Worm (Caenorhabditis elegans) whole organism, L4/young adult: ENCODE measurements around the gene ZK180.6.

Experiments
- W03F9.2 ChIP-seq: fragments of 150-350 bp; optimal IDR thresholded peaks from 2 replicates; lab custom pipeline; 2014; ENCODE audit warnings: missing biosample characterization, missing genetic modification characterization
- dao-5 ChIP-seq: sonication (generic microtip); optimal IDR thresholded peaks from 2 replicates; lab custom pipeline; 2016; ENCODE audit warnings: missing genotype, missing genetic modification characterization, moderate library complexity, missing compliant biosample characterization
- him-1 ChIP-seq: sonication (generic microtip); optimal IDR thresholded peaks from 2 replicates; lab custom pipeline; 2016; ENCODE audit warnings: missing genotype, missing genetic modification reagents, missing genetic modification characterization, missing compliant biosample characterization

The ZK180.6 gene

ce11 chrIV:4524943-4525342 lies at the start of gene ZK180.6:
Gene ZK180.6 (minus strand): TSS chrIV:4525043.
- TF ChIP-seq him-1 (tag; lab: Kevin White, UChicago) (no peak), W03F9.2 (tag; lab: Kevin White, UChicago) (no peak), dao-5 (no peak)

- TF ChIP-seq him-1 (tag; lab: Kevin White, UChicago) = no peak
- TF ChIP-seq dao-5 = no peak
- no peak for TF ChIP-seq W03F9.2 (tag; lab: Kevin White, UChicago)
Measured at ce11 chrIV:4574051-4574450, 49.2 kb upstream of the ZK180.6 start.

- TF ChIP-seq him-1 (tag; lab: Kevin White, UChicago) (peak; percentile 62), dao-5 (no peak), W03F9.2 (tag; lab: Kevin White, UChicago) (no peak)
Measured at ce11 chrIV:4570599-4570998, 45.8 kb upstream of the ZK180.6 start.

ce11 chrIV:4568402-4568891 lies 43.6 kb upstream of the ZK180.6 start, which contains the start of gene F28E10.1:
Gene F28E10.1 (plus strand): TSS chrIV:4568841.
- TF ChIP-seq dao-5 = no peak
- TF ChIP-seq W03F9.2 (tag; lab: Kevin White, UChicago) = no peak
- no peak for TF ChIP-seq him-1 (tag; lab: Kevin White, UChicago)

- TF ChIP-seq W03F9.2 (tag; lab: Kevin White, UChicago) (no peak), him-1 (tag; lab: Kevin White, UChicago) (no peak), dao-5 (no peak)
Measured at ce11 chrIV:4567343-4567742, 42.5 kb upstream of the ZK180.6 start, which contains the start of gene F28E10.4. Gene F28E10.4 (minus strand): TSS chrIV:4567443.

ce11 chrIV:4565882-4566281 lies 41.0 kb upstream of the ZK180.6 start:
- TF ChIP-seq W03F9.2 (tag; lab: Kevin White, UChicago) = no peak
- TF ChIP-seq him-1 (tag; lab: Kevin White, UChicago) = no peak
- no peak for TF ChIP-seq dao-5

ce11 chrIV:4564541-4564940 lies 39.7 kb upstream of the ZK180.6 start:
- TF ChIP-seq him-1 (tag; lab: Kevin White, UChicago) (no peak), W03F9.2 (tag; lab: Kevin White, UChicago) (no peak), dao-5 (no peak)

ce11 chrIV:4562599-4563116 lies 37.8 kb upstream of the ZK180.6 start, which contains the start of gene igeg-1:
Gene igeg-1 (plus strand): TSS chrIV:4562649.
- TF ChIP-seq dao-5 (no peak), him-1 (tag; lab: Kevin White, UChicago) (no peak), W03F9.2 (tag; lab: Kevin White, UChicago) (no peak)

- no peak for TF ChIP-seq W03F9.2 (tag; lab: Kevin White, UChicago)
- no peak for TF ChIP-seq dao-5
- TF ChIP-seq him-1 (tag; lab: Kevin White, UChicago) = no peak
Measured at ce11 chrIV:4559160-4559559, 34.3 kb upstream of the ZK180.6 start.

ce11 chrIV:4557731-4558130 lies 32.9 kb upstream of the ZK180.6 start:
- no peak for TF ChIP-seq dao-5
- no peak for TF ChIP-seq W03F9.2 (tag; lab: Kevin White, UChicago)
- no peak for TF ChIP-seq him-1 (tag; lab: Kevin White, UChicago)

ce11 chrIV:4557130-4557529 lies 32.3 kb upstream of the ZK180.6 start:
- TF ChIP-seq dao-5 (no peak), W03F9.2 (tag; lab: Kevin White, UChicago) (no peak), him-1 (tag; lab: Kevin White, UChicago) (no peak)

- TF ChIP-seq him-1 (tag; lab: Kevin White, UChicago) (no peak), dao-5 (no peak), W03F9.2 (tag; lab: Kevin White, UChicago) (no peak)
Measured at ce11 chrIV:4551562-4551961, 26.7 kb upstream of the ZK180.6 start.

ce11 chrIV:4548253-4548652 lies 23.4 kb upstream of the ZK180.6 start, which contains the start of gene ZK185.1:
Gene ZK185.1 (plus strand): TSS chrIV:4548553.
- TF ChIP-seq W03F9.2 (tag; lab: Kevin White, UChicago) (no peak), dao-5 (no peak), him-1 (tag; lab: Kevin White, UChicago) (no peak)

ce11 chrIV:4545818-4546217 lies 21.0 kb upstream of the ZK180.6 start, which contains the start of gene ZK185.5:
Gene ZK185.5 (minus strand): TSS chrIV:4545918.
- TF ChIP-seq W03F9.2 (tag; lab: Kevin White, UChicago) (no peak), dao-5 (no peak), him-1 (tag; lab: Kevin White, UChicago) (no peak)

ce11 chrIV:4544215-4544614 lies 19.4 kb upstream of the ZK180.6 start:
- no peak for TF ChIP-seq him-1 (tag; lab: Kevin White, UChicago)
- TF ChIP-seq dao-5 = no peak
- TF ChIP-seq W03F9.2 (tag; lab: Kevin White, UChicago) = peak; percentile 5
